Fruit fly (Drosophila melanogaster): ENCODE results near the gene Serinc.

Gene Serinc

DNA sequence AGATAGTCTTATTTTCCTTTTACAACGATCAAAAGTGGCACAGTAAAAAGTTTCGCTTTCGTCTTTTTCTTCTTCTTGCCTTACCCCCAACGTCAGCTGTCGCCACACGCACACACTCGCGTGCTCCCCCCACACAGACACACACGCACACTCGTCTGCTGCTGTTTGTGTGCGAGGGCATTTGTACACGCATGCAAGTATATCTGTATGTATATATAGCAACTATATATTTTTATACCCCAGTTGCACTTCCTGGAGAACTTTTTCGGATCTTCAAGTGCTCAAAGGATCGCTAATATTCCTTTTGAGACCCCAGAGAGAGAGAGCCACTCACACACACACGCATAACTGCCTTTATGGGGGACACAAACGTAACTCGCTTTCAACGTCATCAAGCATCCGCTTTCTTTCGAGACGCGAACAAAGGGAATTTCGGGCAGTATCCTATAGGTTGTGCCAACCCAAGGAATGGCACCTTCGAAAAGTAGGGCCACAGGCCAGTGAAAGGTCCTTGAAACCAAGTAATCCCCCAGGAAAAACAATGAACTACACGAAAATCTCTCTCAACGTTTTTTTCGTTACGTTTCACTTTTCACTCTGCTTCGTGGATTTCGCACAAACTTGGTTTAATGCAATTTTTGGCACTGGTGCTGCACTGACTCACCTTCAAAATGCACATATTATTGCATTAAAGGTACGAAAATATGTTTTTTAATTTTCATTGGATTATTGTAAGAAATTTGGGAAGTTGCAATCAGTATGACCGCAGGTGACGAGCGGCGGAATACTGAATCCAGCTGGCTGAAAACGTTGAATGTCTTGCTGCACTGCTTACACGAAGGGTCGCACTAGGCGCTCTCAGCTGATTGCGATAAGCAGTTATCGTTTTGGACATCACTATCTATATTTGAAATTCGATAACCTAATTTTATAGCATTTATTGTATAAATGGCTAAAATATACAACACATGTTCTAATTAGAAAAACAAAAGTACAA is 34.5 kb upstream of the Serinc start, which contains the start of gene roq (continued):
- TF ChIP-seq CG6765 (GFP tag; optimal IDR thresholded peaks at IDR 0.05): no peak
- TF ChIP-seq dysf (GFP tag; IDR thresholded peaks at IDR 0.05): no peak
- peak; percentile 89 for TF ChIP-seq E2f2 (GFP tag; IDR thresholded peaks at IDR 0.05)
- no peak for TF ChIP-seq D (optimal IDR thresholded peaks at IDR 0.05)
- TF ChIP-seq D (GFP tag; optimal IDR thresholded peaks at IDR 0.05): no peak
- no peak for TF ChIP-seq Ptx1 (GFP tag; IDR thresholded peaks at IDR 0.05)
- no peak for TF ChIP-seq CG18476 (GFP tag; optimal IDR thresholded peaks at IDR 0.05)
- no peak for TF ChIP-seq CG11696 (GFP tag; IDR thresholded peaks at IDR 0.05)
- TF ChIP-seq kni (GFP tag; optimal IDR thresholded peaks at IDR 0.05): no peak
- TF ChIP-seq Dref (GFP tag; IDR thresholded peaks at IDR 0.05): peak; percentile 91
- no peak for TF ChIP-seq tup (GFP tag; optimal IDR thresholded peaks at IDR 0.05)
- no peak for TF ChIP-seq HLH3B (GFP tag; IDR thresholded peaks at IDR 0.05)
- TF ChIP-seq CG17186 (GFP tag; optimal IDR thresholded peaks at IDR 0.05): peak; percentile 67
- no peak for TF ChIP-seq crc (GFP tag; optimal IDR thresholded peaks at IDR 0.05)
- TF ChIP-seq jigr1 (GFP tag; IDR thresholded peaks at IDR 0.05): no peak
- TF ChIP-seq usp (GFP tag; optimal IDR thresholded peaks at IDR 0.05): no peak
- no peak for TF ChIP-seq da (GFP tag; optimal IDR thresholded peaks at IDR 0.05)
- TF ChIP-seq CG18262 (tag; optimal IDR thresholded peaks at IDR 0.05): no peak
- TF ChIP-seq sob (GFP tag; IDR thresholded peaks at IDR 0.05): no peak
- TF ChIP-seq z (GFP tag; IDR thresholded peaks at IDR 0.05): no peak
- TF ChIP-seq CG6272 (GFP tag; IDR thresholded peaks at IDR 0.05): no peak
- no peak for TF ChIP-seq nom (GFP tag; optimal IDR thresholded peaks at IDR 0.05)
- TF ChIP-seq CG8089 (GFP tag; optimal IDR thresholded peaks at IDR 0.05): no peak
- no peak for TF ChIP-seq caup (GFP tag; optimal IDR thresholded peaks at IDR 0.05; ENCODE audit: severe bottlenecking)
- TF ChIP-seq zfh2 (GFP tag; optimal IDR thresholded peaks at IDR 0.05): no peak
- TF ChIP-seq MTF-1 (GFP tag; optimal IDR thresholded peaks at IDR 0.05; ENCODE audit: borderline replicate concordance): no peak
- TF ChIP-seq ham (GFP tag; IDR thresholded peaks at IDR 0.05): no peak
- no peak for TF ChIP-seq gce (GFP tag; IDR thresholded peaks at IDR 0.05)
- no peak for TF ChIP-seq Awh (GFP tag; IDR thresholded peaks at IDR 0.05)
- TF ChIP-seq CG6175 (GFP tag; IDR thresholded peaks at IDR 0.05): no peak
- no peak for TF ChIP-seq danr (GFP tag; IDR thresholded peaks at IDR 0.05)
- no peak for TF ChIP-seq run (tag; optimal IDR thresholded peaks at IDR 0.05)
- TF ChIP-seq pzg (GFP tag; optimal IDR thresholded peaks at IDR 0.05): peak; percentile 94
- no peak for TF ChIP-seq CG14965 (GFP tag; optimal IDR thresholded peaks at IDR 0.05; ENCODE audit: borderline replicate concordance)
- no peak for TF ChIP-seq CG9932 (GFP tag; IDR thresholded peaks at IDR 0.05)
- TF ChIP-seq Fer2 (tag; optimal IDR thresholded peaks at IDR 0.05): no peak
- TF ChIP-seq Myb (GFP tag; optimal IDR thresholded peaks at IDR 0.05): peak; percentile 78
- TF ChIP-seq CG4820 (GFP tag; optimal IDR thresholded peaks at IDR 0.05): no peak
- TF ChIP-seq CG32767 (GFP tag; IDR thresholded peaks at IDR 0.05): no peak
- 0 out of 2 replicates have a peak, but pooled peaks have one; percentile 19 for TF ChIP-seq sna (GFP tag; IDR thresholded peaks at IDR 0.05; ENCODE audit: partially characterized antibody)
- TF ChIP-seq CG1233 (GFP tag; optimal IDR thresholded peaks at IDR 0.05): no peak
- TF ChIP-seq CG3407 (GFP tag; optimal IDR thresholded peaks at IDR 0.05): no peak
- TF ChIP-seq CG4328 (GFP tag; optimal IDR thresholded peaks at IDR 0.05): no peak
- TF ChIP-seq Atf3 (GFP tag; optimal IDR thresholded peaks at IDR 0.05): no peak
- TF ChIP-seq nerfin-2 (GFP tag; IDR thresholded peaks at IDR 0.05; ENCODE audit: partially characterized antibody): peak; percentile 65; the same call in 1 of the 2 replicates
- TF ChIP-seq tin (GFP tag; optimal IDR thresholded peaks at IDR 0.05): no peak
- no peak for TF ChIP-seq Meics (GFP tag; optimal IDR thresholded peaks at IDR 0.05)
- peak; percentile 68 for TF ChIP-seq trem (tag; optimal IDR thresholded peaks at IDR 0.05)
- TF ChIP-seq unpg (GFP tag; optimal IDR thresholded peaks at IDR 0.05): no peak

All from whole organism, embryonic.